Fruit fly (Drosophila melanogaster) whole organism, larva: Measurements from ENCODE around the gene borr.

Experiments
- noc ChIP-seq: fragments of 200-800 bp; sonication (Bioruptor generic); optimal IDR thresholded peaks from 3 replicates; lab custom pipeline; 2019; ENCODE audit warnings: missing biosample characterization, mild to moderate bottlenecking, missing genetic modification characterization, moderate library complexity

Gene borr

DNA sequence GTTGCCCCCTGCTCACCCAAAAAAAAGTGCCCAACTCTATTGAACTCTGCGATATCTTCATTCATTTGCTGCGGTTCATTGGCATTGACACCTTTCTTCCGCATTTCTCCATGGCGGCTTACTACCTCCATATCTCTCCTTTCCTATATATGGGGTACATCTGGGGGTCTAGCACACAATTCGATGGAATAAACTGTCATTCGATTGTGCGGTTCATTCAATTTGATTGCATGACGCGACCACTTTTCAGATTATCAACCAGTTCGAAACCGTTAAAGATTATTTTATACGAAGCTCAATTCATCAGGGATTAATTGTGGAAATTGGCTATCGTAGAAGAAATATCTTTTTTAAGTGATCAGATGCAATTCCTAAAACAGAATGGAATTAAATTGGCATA is 39.3 kb downstream of the borr start:
- TF ChIP-seq noc (tag; lab: Kevin White, UChicago), result no peak

dm6 chr2L:9210864-9211701 is 41.8 kb downstream of the borr start:
- TF ChIP-seq noc (tag; lab: Kevin White, UChicago), result peak; percentile 70

- no peak for TF ChIP-seq noc (tag; lab: Kevin White, UChicago)
Measured at dm6 chr2L:9207133-9207532, 45.8 kb downstream of the borr start.

- TF ChIP-seq noc (tag; lab: Kevin White, UChicago), result no peak
Measured at dm6 chr2L:9206401-9206800, 46.5 kb downstream of the borr start.

DNA sequence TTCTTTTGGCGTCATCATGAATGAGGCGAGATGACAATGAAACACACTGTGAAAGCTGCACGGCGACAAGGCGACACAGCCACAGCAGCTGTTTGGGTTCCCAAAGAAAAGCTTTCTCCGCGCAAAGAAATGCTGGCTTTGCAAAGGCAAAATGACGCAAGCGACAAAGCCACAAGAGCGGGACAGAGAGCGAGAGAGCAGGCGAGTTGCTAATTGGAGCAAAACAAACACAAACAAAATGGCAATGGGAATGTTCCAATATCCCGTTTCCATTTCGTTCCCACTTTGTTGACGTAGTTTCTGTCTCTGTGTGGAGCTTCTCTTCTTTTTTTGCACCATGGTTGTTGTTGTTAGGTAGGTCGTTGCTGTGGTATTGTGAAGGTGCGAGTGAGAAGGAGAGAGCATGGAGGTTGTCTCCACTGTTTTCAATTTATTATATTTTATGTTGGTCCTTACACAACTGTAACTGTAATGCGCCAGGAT is 47.7 kb downstream of the borr start:
- peak; percentile 67 for TF ChIP-seq noc (tag; lab: Kevin White, UChicago)

- TF ChIP-seq noc (tag; lab: Kevin White, UChicago), result peak; percentile 53
Measured at dm6 chr2L:9203401-9203800, 49.5 kb downstream of the borr start.
